Worm (Caenorhabditis elegans) whole organism, midembryonic: ENCODE measurements around the gene smvt-1.

ENCODE experiments used
- med-1 ChIP-seq: sonication (generic microtip); optimal IDR thresholded peaks from 2 replicates; lab custom pipeline; 2017; ENCODE audit warnings: missing genetic modification characterization, mild to moderate bottlenecking, missing compliant biosample characterization, antibody characterized with exemption, missing genetic modification reagents; ENCODE audit not compliant: insufficient read depth
- ref-1 ChIP-seq: fragments of 200-800 bp; sonication (Bioruptor generic); conservative IDR thresholded peaks from 2 replicates; pipeline ENCODE4 v1.3.6; 2022; ENCODE audit warnings: missing genetic modification reagents, missing genetic modification characterization, missing compliant biosample characterization
- ztf-23 ChIP-seq: fragments of 200-800 bp; sonication (Bioruptor generic); IDR thresholded peaks from 2 replicates; pipeline ENCODE4 v1.3.6; 2022; ENCODE audit warnings: missing genetic modification reagents, missing genetic modification characterization, missing compliant biosample characterization
- ztf-29 ChIP-seq: fragments of 200-800 bp; sonication (Bioruptor generic); IDR thresholded peaks from 2 replicates; pipeline ENCODE4 v1.3.6; 2022; ENCODE audit warnings: missing genetic modification reagents, missing genetic modification characterization, missing compliant biosample characterization

DNA sequence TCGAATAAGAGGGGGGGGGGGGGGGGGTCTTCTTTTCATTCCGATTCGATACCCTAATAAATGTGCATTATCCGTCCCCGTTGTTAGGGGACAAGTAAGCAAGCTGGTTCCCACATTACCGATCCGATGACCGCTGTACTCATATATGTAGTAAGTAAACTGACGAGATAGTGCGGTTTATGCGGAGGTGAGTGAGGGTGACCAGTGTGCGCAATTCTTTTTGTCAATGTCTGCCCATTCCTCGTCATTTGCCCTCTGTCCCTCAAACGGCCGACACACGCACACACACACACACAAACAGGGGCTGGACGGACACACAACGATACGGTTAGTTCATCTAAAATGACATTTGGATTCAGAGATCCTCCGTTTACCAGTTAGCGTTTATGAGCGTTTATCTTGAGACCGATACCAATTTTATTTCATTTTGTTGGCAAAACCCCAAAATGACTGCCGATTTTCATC is 3.5 kb upstream of the smvt-1 start, which contains the start of gene aat-3:
- TF ChIP-seq ztf-23 (no peak), ref-1 (GFP tag; lab: Robert Waterston, UW) (0 out of 2 replicates have a peak, but pooled peaks have one; percentile 11), ztf-29 (GFP tag; lab: Robert Waterston, UW) (peak; percentile 39; the same call in 1 of the 2 replicates), med-1 (GFP tag; lab: Kevin White, UChicago) (no peak)
